Worm (Caenorhabditis elegans): ENCODE measurements around the gene F28C6.8.

- no peak for TF ChIP-seq cog-1 (tag; optimal IDR thresholded peaks at IDR 0.05)
- no peak for TF ChIP-seq T22C8.4 (GFP tag; IDR thresholded peaks at IDR 0.05)
- no peak for TF ChIP-seq tab-1 (GFP tag; IDR thresholded peaks at IDR 0.05)
Observed at ce11 chrII:8566039-8566438, 40.6 kb upstream of the F28C6.8 start, which contains the start of gene stc-1.
